Worm (Caenorhabditis elegans): ENCODE results near the gene F23B2.7.

Gene F23B2.7

ce11 chrIV:9198136-9198535 is 47.9 kb downstream of the F23B2.7 start:
- no peak for TF ChIP-seq ceh-36 (tag; optimal IDR thresholded peaks at IDR 0.05)
- TF ChIP-seq sea-1 (GFP tag; conservative IDR thresholded peaks at IDR 0.05): no peak

DNA sequence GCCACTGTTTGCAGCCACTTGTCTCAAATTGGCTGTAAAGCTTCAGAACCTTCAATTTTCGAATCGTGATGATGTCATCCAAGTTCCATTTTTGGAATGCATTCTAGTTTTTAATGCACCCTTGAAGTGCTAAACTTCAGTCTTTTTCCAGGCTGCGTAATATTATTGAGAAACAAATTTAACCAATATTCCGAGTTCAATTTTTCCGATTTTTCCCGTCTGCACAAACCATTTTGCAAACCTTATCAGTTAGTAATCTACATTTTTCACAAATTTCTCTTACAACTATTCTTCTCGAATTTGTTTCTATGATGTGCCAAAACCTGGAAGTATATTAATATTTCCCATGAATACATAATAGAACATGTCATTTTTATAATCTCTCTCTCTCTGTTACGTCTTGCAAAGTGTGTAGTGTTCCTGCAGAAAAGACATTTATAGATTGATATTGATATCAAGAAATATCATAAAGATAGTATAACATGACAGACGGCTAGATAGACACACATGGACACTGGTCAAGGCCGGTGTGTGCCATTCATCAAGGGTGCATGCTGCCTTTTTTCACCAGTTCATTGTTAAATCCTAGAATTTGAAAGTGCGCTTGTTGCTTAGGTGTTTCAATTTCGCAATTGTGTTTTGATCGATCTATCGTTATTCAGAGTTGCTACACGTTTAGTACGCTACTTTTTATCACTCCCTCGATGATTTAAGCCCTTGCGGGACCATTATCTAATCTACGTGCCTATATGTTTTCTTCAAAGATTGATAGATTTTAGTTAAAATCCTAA is 49.1 kb downstream of the F23B2.7 start:
- no peak for TF ChIP-seq ama-1 (optimal IDR thresholded peaks at IDR 0.05)
- TF ChIP-seq pes-1 (GFP tag; IDR thresholded peaks at IDR 0.05): no peak
- TF ChIP-seq tbx-11 (GFP tag; IDR thresholded peaks at IDR 0.05): no peak
- TF ChIP-seq hmg-4 (GFP tag; optimal IDR thresholded peaks at IDR 0.05): no peak
- no peak for TF ChIP-seq sea-1 (GFP tag; conservative IDR thresholded peaks at IDR 0.05)
- no peak for TF ChIP-seq hnd-1 (tag; optimal IDR thresholded peaks at IDR 0.05)
- no peak for TF ChIP-seq tra-4 (tag; optimal IDR thresholded peaks at IDR 0.05)
- TF ChIP-seq aly-1 (tag; optimal IDR thresholded peaks at IDR 0.05): no peak
- no peak for TF ChIP-seq B0310.2 (tag; optimal IDR thresholded peaks at IDR 0.05)
- no peak for TF ChIP-seq tbx-37 (GFP tag; conservative IDR thresholded peaks at IDR 0.05)
- TF ChIP-seq ets-7 (tag; optimal IDR thresholded peaks at IDR 0.05): no peak
- no peak for TF ChIP-seq flt-1 (GFP tag; IDR thresholded peaks at IDR 0.05)
- no peak for TF ChIP-seq scrt-1 (GFP tag; IDR thresholded peaks at IDR 0.05)
- no peak for TF ChIP-seq ceh-36 (tag; optimal IDR thresholded peaks at IDR 0.05)
- no peak for TF ChIP-seq F13C5.2 (tag; optimal IDR thresholded peaks at IDR 0.05)
- TF ChIP-seq ceh-13 (GFP tag; optimal IDR thresholded peaks at IDR 0.05): no peak
- no peak for TF ChIP-seq hmbx-1 (tag; optimal IDR thresholded peaks at IDR 0.05)

ce11 chrIV:9199939-9200202 is 49.6 kb downstream of the F23B2.7 start, which contains the start of gene wnk-1:
TSS of gene wnk-1 (plus strand) at chrIV:9200103.
- no peak for TF ChIP-seq F13C5.2 (tag; optimal IDR thresholded peaks at IDR 0.05)
- no peak for TF ChIP-seq hmg-4 (GFP tag; optimal IDR thresholded peaks at IDR 0.05)
- no peak for TF ChIP-seq ama-1 (optimal IDR thresholded peaks at IDR 0.05)
- no peak for TF ChIP-seq tbx-11 (GFP tag; IDR thresholded peaks at IDR 0.05)
- TF ChIP-seq pes-1 (GFP tag; IDR thresholded peaks at IDR 0.05): no peak
- no peak for TF ChIP-seq hnd-1 (tag; optimal IDR thresholded peaks at IDR 0.05)
- no peak for TF ChIP-seq flt-1 (GFP tag; IDR thresholded peaks at IDR 0.05)
- no peak for TF ChIP-seq hmbx-1 (tag; optimal IDR thresholded peaks at IDR 0.05)

Measured in whole organism, early embryonic.